Worm (Caenorhabditis elegans): ENCODE measurements around the gene oac-11.
A peak's percentile ranks its signal among the peaks of the same experiment; 100 is the strongest.

oac-11 gene

ce11 chrII:3902798-3903197 is 42.1 kb upstream of the oac-11 start, which contains the start of gene F53C3.3:
F53C3.3 (plus strand) TSS chrII:3902856.
- no peak for TF ChIP-seq madf-10 (tag; optimal IDR thresholded peaks at IDR 0.05)
- no peak for TF ChIP-seq lin-40 (tag; optimal IDR thresholded peaks at IDR 0.05)
- no peak for TF ChIP-seq akir-1 (GFP tag; optimal IDR thresholded peaks at IDR 0.05)
- TF ChIP-seq xnd-1 (tag; optimal IDR thresholded peaks at IDR 0.05): no peak
- TF ChIP-seq bed-1 (GFP tag; IDR thresholded peaks at IDR 0.05): no peak
- peak; percentile 52; the same call in 1 of the 2 replicates for TF ChIP-seq egrh-3 (GFP tag; IDR thresholded peaks at IDR 0.05)

- TF ChIP-seq nhr-90 (tag; optimal IDR thresholded peaks at IDR 0.05) (no peak), F52B5.7 (tag; optimal IDR thresholded peaks at IDR 0.05) (no peak), hmg-1.2 (GFP tag; IDR thresholded peaks at IDR 0.05) (no peak), somi-1 (GFP tag; optimal IDR thresholded peaks at IDR 0.05) (no peak), atf-7 (tag; optimal IDR thresholded peaks at IDR 0.05) (no peak), dpff-1 (tag; optimal IDR thresholded peaks at IDR 0.05) (no peak), dox-1 (GFP tag; IDR thresholded peaks at IDR 0.05) (no peak), ztf-6 (GFP tag; IDR thresholded peaks at IDR 0.05) (no peak)
Observed at ce11 chrII:3901108-3901507, 40.4 kb upstream of the oac-11 start, which contains the start of gene F53C3.4. F53C3.4 (plus strand) TSS chrII:3901408.

ce11 chrII:3897758-3898494 is 37.2 kb upstream of the oac-11 start, which contains the start of gene F53C3.6:
F53C3.6 (plus strand) TSS chrII:3898142.
- TF ChIP-seq fkh-3 (tag; optimal IDR thresholded peaks at IDR 0.05) (no peak), nhr-120 (GFP tag; IDR thresholded peaks at IDR 0.05) (no peak), unc-62 (GFP tag; optimal IDR thresholded peaks at IDR 0.05) (peak; percentile 16), madf-10 (tag; optimal IDR thresholded peaks at IDR 0.05) (no peak), lsl-1 (GFP tag; optimal IDR thresholded peaks at IDR 0.05) (no peak), T07F8.4 (tag; optimal IDR thresholded peaks at IDR 0.05) (no peak), lir-1 (GFP tag; conservative IDR thresholded peaks at IDR 0.05) (no peak), nfyb-1 (GFP tag; IDR thresholded peaks at IDR 0.05) (peak; percentile 64), cebp-2 (GFP tag; IDR thresholded peaks at IDR 0.05) (no peak), B0261.1 (tag; optimal IDR thresholded peaks at IDR 0.05) (no peak), mes-4 (tag; optimal IDR thresholded peaks at IDR 0.05) (no peak), lin-35 (GFP tag; optimal IDR thresholded peaks at IDR 0.05) (peak in 1 of 3 experiments; percentile 24), F10E7.11 (tag; optimal IDR thresholded peaks at IDR 0.05) (no peak), dpff-1 (tag; optimal IDR thresholded peaks at IDR 0.05) (no peak), F49E8.2 (tag; optimal IDR thresholded peaks at IDR 0.05; ENCODE audit: insufficient read depth) (no peak), nhr-80 (tag; optimal IDR thresholded peaks at IDR 0.05) (no peak), Y95B8A.8 (GFP tag; IDR thresholded peaks at IDR 0.05) (no peak), K12H6.12 (tag; optimal IDR thresholded peaks at IDR 0.05) (no peak), ccch-3 (GFP tag; optimal IDR thresholded peaks at IDR 0.05) (no peak), attf-3 (GFP tag; conservative IDR thresholded peaks at IDR 0.05) (no peak), rpc-1 (optimal IDR thresholded peaks at IDR 0.05) (no peak), rpc-1 (tag; optimal IDR thresholded peaks at IDR 0.05) (no peak), F55B11.4 (tag; optimal IDR thresholded peaks at IDR 0.05; ENCODE audit: borderline replicate concordance, insufficient read depth) (no peak), xnd-1 (tag; optimal IDR thresholded peaks at IDR 0.05) (no peak), atf-7 (tag; optimal IDR thresholded peaks at IDR 0.05) (peak; percentile 93), rcor-1 (GFP tag; IDR thresholded peaks at IDR 0.05) (no peak), madf-6 (GFP tag; IDR thresholded peaks at IDR 0.05) (no peak), F52B5.7 (tag; optimal IDR thresholded peaks at IDR 0.05) (no peak), B0019.2 (GFP tag; conservative IDR thresholded peaks at IDR 0.05) (no peak), ama-1 (optimal IDR thresholded peaks at IDR 0.05) (no peak), ama-1 (GFP tag; optimal IDR thresholded peaks at IDR 0.05) (no peak), bed-1 (GFP tag; IDR thresholded peaks at IDR 0.05) (no peak), zfh-2 (GFP tag; conservative IDR thresholded peaks at IDR 0.05) (peak; percentile 92), pbrm-1 (GFP tag; IDR thresholded peaks at IDR 0.05) (no peak), C17E4.6 (GFP tag; IDR thresholded peaks at IDR 0.05) (no peak), snpc-1.3 (tag; optimal IDR thresholded peaks at IDR 0.05; ENCODE audit: insufficient read depth) (no peak), pha-4 (tag; optimal IDR thresholded peaks at IDR 0.05) (no peak)
